Fruit fly (Drosophila melanogaster): ENCODE data around the gene Mst57Dc.

Mst57Dc gene

dm6 chr3R:25851224-25851682 is 21.8 kb upstream of the Mst57Dc start, which contains the start of the genes CG14545 and CG5886 (continued):
- TF ChIP-seq Hr51 (GFP tag; optimal IDR thresholded peaks at IDR 0.05) (no peak), chn (GFP tag; optimal IDR thresholded peaks at IDR 0.05) (no peak), Meics (GFP tag; optimal IDR thresholded peaks at IDR 0.05) (no peak), phol (tag; optimal IDR thresholded peaks at IDR 0.05) (peak; percentile 35), ken (GFP tag; IDR thresholded peaks at IDR 0.05) (no peak), CG33557 (GFP tag; optimal IDR thresholded peaks at IDR 0.05) (peak; percentile 16), CG18476 (GFP tag; optimal IDR thresholded peaks at IDR 0.05) (no peak), ssp (GFP tag; IDR thresholded peaks at IDR 0.05) (no peak), CG10462 (GFP tag; optimal IDR thresholded peaks at IDR 0.05) (no peak), CG8281 (tag; optimal IDR thresholded peaks at IDR 0.05) (no peak), lilli (GFP tag; optimal IDR thresholded peaks at IDR 0.05) (peak; percentile 15), Fer3 (tag; optimal IDR thresholded peaks at IDR 0.05) (no peak), C15 (GFP tag; IDR thresholded peaks at IDR 0.05) (no peak), NFAT (GFP tag; IDR thresholded peaks at IDR 0.05) (no peak), tio (GFP tag; optimal IDR thresholded peaks at IDR 0.05) (no peak), gcm2 (GFP tag; optimal IDR thresholded peaks at IDR 0.05) (no peak), CG5953 (GFP tag; IDR thresholded peaks at IDR 0.05) (no peak), CG10979 (tag; optimal IDR thresholded peaks at IDR 0.05) (no peak), CG4360 (GFP tag; IDR thresholded peaks at IDR 0.05) (peak; percentile 84), CG7786 (GFP tag; optimal IDR thresholded peaks at IDR 0.05) (no peak), cwo (GFP tag; optimal IDR thresholded peaks at IDR 0.05) (no peak), Med (GFP tag) (peak; percentile 63), MESR4 (GFP tag; optimal IDR thresholded peaks at IDR 0.05) (no peak), Ets97D (GFP tag; optimal IDR thresholded peaks at IDR 0.05) (peak; percentile 59), Neu2 (GFP tag; optimal IDR thresholded peaks at IDR 0.05; ENCODE audit: borderline replicate concordance) (no peak), Rfx (GFP tag; IDR thresholded peaks at IDR 0.05) (peak; percentile 18; the same call in 1 of the 2 replicates), Sox102F (GFP tag; optimal IDR thresholded peaks at IDR 0.05) (no peak), Sry-δ (GFP tag; optimal IDR thresholded peaks at IDR 0.05) (peak; percentile 37), Hand (GFP tag; optimal IDR thresholded peaks at IDR 0.05) (no peak), pb (GFP tag; optimal IDR thresholded peaks at IDR 0.05) (no peak), mirr (GFP tag; optimal IDR thresholded peaks at IDR 0.05) (no peak), CG9215 (GFP tag; IDR thresholded peaks at IDR 0.05) (no peak), eyg (GFP tag; optimal IDR thresholded peaks at IDR 0.05) (no peak), en (GFP tag; optimal IDR thresholded peaks at IDR 0.05) (no peak), Bgb (GFP tag; IDR thresholded peaks at IDR 0.05; ENCODE audit: partially characterized antibody) (no peak), CG8478 (optimal IDR thresholded peaks at IDR 0.05) (no peak), CG15514 (GFP tag; optimal IDR thresholded peaks at IDR 0.05) (peak; percentile 33), onecut (GFP tag; IDR thresholded peaks at IDR 0.05) (no peak), Hsf (GFP tag; optimal IDR thresholded peaks at IDR 0.05) (no peak), Hr3 (GFP tag; optimal IDR thresholded peaks at IDR 0.05) (no peak), so (GFP tag; IDR thresholded peaks at IDR 0.05) (no peak), sima (GFP tag; optimal IDR thresholded peaks at IDR 0.05) (no peak), CG10959 (GFP tag; IDR thresholded peaks at IDR 0.05) (no peak), HLH54F (GFP tag; optimal IDR thresholded peaks at IDR 0.05) (no peak), Kr (GFP tag; optimal IDR thresholded peaks at IDR 0.05) (no peak), E2f2 (GFP tag; IDR thresholded peaks at IDR 0.05) (peak; percentile 87), ap (GFP tag; IDR thresholded peaks at IDR 0.05) (no peak), Gsc (GFP tag; IDR thresholded peaks at IDR 0.05) (no peak), Antp (GFP tag; optimal IDR thresholded peaks at IDR 0.05) (no peak), ewg (GFP tag; optimal IDR thresholded peaks at IDR 0.05) (no peak), CG1832 (GFP tag; optimal IDR thresholded peaks at IDR 0.05) (no peak), HLHmδ (GFP tag; optimal IDR thresholded peaks at IDR 0.05) (no peak)

Measured in whole organism, embryonic.